Worm (Caenorhabditis elegans): ENCODE results near the gene clec-29.

ce11 chrV:16706549-16706948, 32.5 kb downstream of the clec-29 start, which contains the start of gene clec-9:
- TF ChIP-seq ztf-11 (tag; optimal IDR thresholded peaks at IDR 0.05) (no peak), unc-39 (tag; optimal IDR thresholded peaks at IDR 0.05) (no peak), daf-12 (tag; optimal IDR thresholded peaks at IDR 0.05) (no peak), ceh-82 (tag; optimal IDR thresholded peaks at IDR 0.05) (no peak), eor-1 (tag; optimal IDR thresholded peaks at IDR 0.05) (no peak), R02D3.7 (tag; optimal IDR thresholded peaks at IDR 0.05) (no peak), fos-1 (tag; optimal IDR thresholded peaks at IDR 0.05) (no peak), aly-2 (tag; optimal IDR thresholded peaks at IDR 0.05) (no peak), nfya-1 (tag; optimal IDR thresholded peaks at IDR 0.05; ENCODE audit: insufficient read depth) (no peak), lin-39 (tag; optimal IDR thresholded peaks at IDR 0.05) (no peak), ZK546.5 (tag; optimal IDR thresholded peaks at IDR 0.05) (no peak), egl-5 (tag; optimal IDR thresholded peaks at IDR 0.05) (no peak)

Data from whole organism, L3 larva.